Fruit fly (Drosophila melanogaster) whole organism, embryonic: ENCODE measurements around the gene Rai1.

Experiments used
- ATbp ChIP-seq: fragments of 200-800 bp; sonication (Bioruptor generic); optimal IDR thresholded peaks from 2 replicates; lab custom pipeline; 2017; ENCODE audit warnings: missing biosample characterization, mild to moderate bottlenecking, missing genetic modification characterization, missing genetic modification reagents
- Awh ChIP-seq: fragments of 200-800 bp; sonication (Bioruptor generic); IDR thresholded peaks from 2 replicates; pipeline ENCODE4, ENCODE4 v1.3.6; 2022; ENCODE audit warnings: missing biosample characterization, missing genetic modification characterization
- CG10565 ChIP-seq: fragments of 200-800 bp; sonication (Bioruptor generic); optimal IDR thresholded peaks from 3 replicates; lab custom pipeline; 2016; ENCODE audit warnings: missing biosample characterization, mild to moderate bottlenecking, missing genetic modification characterization
- CG11504 ChIP-seq: fragments of 200-800 bp; sonication (Bioruptor generic); optimal IDR thresholded peaks from 3 replicates; lab custom pipeline; 2019; ENCODE audit warnings: missing biosample characterization, mild to moderate bottlenecking, missing genetic modification characterization, moderate library complexity
- CG12104 ChIP-seq: fragments of 200-800 bp; sonication (Bioruptor generic); optimal IDR thresholded peaks from 3 replicates; lab custom pipeline; 2016; ENCODE audit warnings: missing biosample characterization, missing genetic modification characterization
- CG12155 ChIP-seq: fragments of 200-800 bp; sonication (Bioruptor generic); optimal IDR thresholded peaks from 3 replicates; lab custom pipeline; 2016; ENCODE audit warnings: missing biosample characterization, missing genetic modification characterization
- CG17328 ChIP-seq: fragments of 200-800 bp; sonication (Bioruptor generic); IDR thresholded peaks from 2 replicates; pipeline ENCODE4 v1.3.6; 2022; ENCODE audit warnings: missing biosample characterization, missing genetic modification characterization
- CG17361 ChIP-seq: fragments of 200-800 bp; sonication (Bioruptor generic); IDR thresholded peaks from 3 replicates; pipeline ENCODE4 v1.3.6; 2022; ENCODE audit warnings: missing biosample characterization, missing genetic modification characterization
- CG18262 ChIP-seq: fragments of 200-800 bp; optimal IDR thresholded peaks from 3 replicates; lab custom pipeline; 2019; ENCODE audit warnings: missing biosample characterization, mild to moderate bottlenecking, missing genetic modification characterization, moderate library complexity
- CG1832 ChIP-seq: fragments of 200-800 bp; sonication (Bioruptor generic); optimal IDR thresholded peaks from 2 replicates; lab custom pipeline; 2017; ENCODE audit warnings: missing biosample characterization, mild to moderate bottlenecking, missing genetic modification characterization, inconsistent platforms
- CG31388 ChIP-seq: fragments of 200-800 bp; sonication (Bioruptor generic); optimal IDR thresholded peaks from 2 replicates; lab custom pipeline; 2016; ENCODE audit warnings: missing biosample characterization, missing genetic modification characterization
- CG32767 ChIP-seq: fragments of 200-800 bp; sonication (Bioruptor generic); IDR thresholded peaks from 2 replicates; pipeline ENCODE4 v1.3.6; 2022; ENCODE audit warnings: missing biosample characterization, missing genetic modification characterization
- CG32772 ChIP-seq: fragments of 200-800 bp; sonication (Bioruptor generic); IDR thresholded peaks from 2 replicates; pipeline ENCODE4 v1.3.6; 2022; ENCODE audit warnings: missing biosample characterization, missing genetic modification characterization
- CG3838 ChIP-seq: fragments of 200-800 bp; sonication (Bioruptor generic); optimal IDR thresholded peaks from 3 replicates; lab custom pipeline; 2016; ENCODE audit warnings: missing biosample characterization, missing genetic modification characterization
- CG6791 ChIP-seq: fragments of 200-800 bp; sonication (Bioruptor generic); IDR thresholded peaks from 3 replicates; pipeline ENCODE4 v1.3.6; 2022; ENCODE audit warnings: missing biosample characterization, missing genetic modification characterization; ENCODE audit not compliant: partially characterized antibody
- CG7556 ChIP-seq: fragments of 200-800 bp; sonication (Bioruptor generic); optimal IDR thresholded peaks from 2 replicates; lab custom pipeline; 2017; ENCODE audit warnings: missing biosample characterization, mild to moderate bottlenecking, missing genetic modification characterization
- CG9727 ChIP-seq: fragments of 200-800 bp; sonication (Bioruptor generic); optimal IDR thresholded peaks from 3 replicates; lab custom pipeline; 2017; ENCODE audit warnings: missing biosample characterization, mild to moderate bottlenecking, missing genetic modification characterization
- Camta ChIP-seq: fragments of 200-800 bp; sonication (Bioruptor generic); optimal IDR thresholded peaks from 2 replicates; lab custom pipeline; 2016; ENCODE audit warnings: missing biosample characterization, missing genetic modification characterization
- CoRest ChIP-seq: fragments of 200-800 bp; sonication (Bioruptor generic); optimal IDR thresholded peaks from 3 replicates; lab custom pipeline; 2018; ENCODE audit warnings: missing biosample characterization, mild to moderate bottlenecking, missing genetic modification characterization, moderate library complexity
- Dip3 ChIP-seq: fragments of 200-800 bp; sonication (Bioruptor generic); optimal IDR thresholded peaks from 3 replicates; lab custom pipeline; 2016; ENCODE audit warnings: missing biosample characterization, missing genetic modification characterization
- Eip74EF ChIP-seq, 2 experiments: fragments of 200-800 bp in 1 of 2; fragments of >200 bp in 1 of 2; sonication (Bioruptor generic) in 1 of 2; optimal IDR thresholded peaks; 2 replicates each; lab custom pipeline; 2017 to 2019; ENCODE audit warnings: missing biosample characterization in 2 of 2, missing genetic modification characterization in 2 of 2, mild to moderate bottlenecking in 1 of 2, moderate library complexity in 1 of 2
- Ets97D ChIP-seq: fragments of 200-800 bp; sonication (Bioruptor generic); optimal IDR thresholded peaks from 3 replicates; lab custom pipeline; 2016; ENCODE audit warnings: missing biosample characterization, missing genetic modification characterization
- Fer2 ChIP-seq: fragments of 200-800 bp; sonication (Bioruptor generic); optimal IDR thresholded peaks from 2 replicates; lab custom pipeline; 2018; ENCODE audit warnings: missing biosample characterization, mild to moderate bottlenecking, missing genetic modification characterization, moderate library complexity
- Hr3 ChIP-seq: fragments of 200-800 bp; sonication (Bioruptor generic); optimal IDR thresholded peaks from 3 replicates; lab custom pipeline; 2016; ENCODE audit warnings: missing biosample characterization, missing genetic modification characterization
- Side ChIP-seq: fragments of 200-800 bp; sonication (Bioruptor generic); optimal IDR thresholded peaks from 2 replicates; lab custom pipeline; 2016; ENCODE audit warnings: missing biosample characterization, missing genetic modification characterization
- Six4 ChIP-seq: fragments of 200-800 bp; sonication (Bioruptor generic); optimal IDR thresholded peaks from 2 replicates; lab custom pipeline; 2016; ENCODE audit warnings: missing biosample characterization, missing genetic modification characterization
- Sox100B ChIP-seq: fragments of 200-800 bp; sonication (Bioruptor generic); optimal IDR thresholded peaks from 3 replicates; lab custom pipeline; 2018; ENCODE audit warnings: missing biosample characterization, mild to moderate bottlenecking, missing genetic modification characterization
- Sry-β ChIP-seq: fragments of 200-800 bp; sonication (Bioruptor generic); optimal IDR thresholded peaks from 2 replicates; lab custom pipeline; 2018; ENCODE audit warnings: missing biosample characterization, mild to moderate bottlenecking, missing genetic modification characterization, moderate library complexity
- Trl ChIP-seq, 3 experiments: fragments of >200 bp in 2 of 3; fragments of 200-800 bp in 1 of 3; sonication (Bioruptor generic) in 1 of 3; optimal IDR thresholded peaks; 2 replicates in 1 of 3; 3 replicates in 2 of 3; lab custom pipeline; 2016 to 2017; ENCODE audit warnings: missing biosample characterization in 1 of 3, missing genetic modification characterization in 1 of 3
- ap ChIP-seq: fragments of 200-800 bp; sonication (Bioruptor generic); IDR thresholded peaks from 2 replicates; pipeline ENCODE4 v1.3.6; 2022; ENCODE audit warnings: missing biosample characterization, missing genetic modification characterization
- ash1 ChIP-seq: fragments of 200-800 bp; sonication (Bioruptor generic); optimal IDR thresholded peaks from 2 replicates; lab custom pipeline; 2018; ENCODE audit warnings: missing biosample characterization, mild to moderate bottlenecking, missing genetic modification characterization
- bcd ChIP-seq: fragments of 200-800 bp; sonication (Bioruptor generic); optimal IDR thresholded peaks from 2 replicates; lab custom pipeline; 2017; ENCODE audit warnings: missing biosample characterization, mild to moderate bottlenecking, missing genetic modification characterization
- cwo ChIP-seq: fragments of 200-800 bp; sonication (Bioruptor generic); optimal IDR thresholded peaks from 3 replicates; lab custom pipeline; 2017; ENCODE audit warnings: missing biosample characterization, missing genetic modification characterization, mild to moderate bottlenecking, moderate library complexity, missing genetic modification reagents
- emc ChIP-seq: fragments of 200-800 bp; sonication (Bioruptor generic); optimal IDR thresholded peaks from 2 replicates; lab custom pipeline; 2016; ENCODE audit warnings: missing biosample characterization, missing genetic modification characterization
- gcm2 ChIP-seq: fragments of 200-800 bp; sonication (Bioruptor generic); optimal IDR thresholded peaks from 2 replicates; lab custom pipeline; 2016; ENCODE audit warnings: missing biosample characterization, missing genetic modification characterization
- hb ChIP-seq: fragments of 200-800 bp; sonication (Bioruptor generic); IDR thresholded peaks from 3 replicates; pipeline ENCODE4 v1.3.6; 2022; ENCODE audit warnings: missing biosample characterization, missing genetic modification characterization; ENCODE audit not compliant: partially characterized antibody
- jing ChIP-seq: fragments of 200-800 bp; sonication (Bioruptor generic); optimal IDR thresholded peaks from 2 replicates; lab custom pipeline; 2018; ENCODE audit warnings: missing biosample characterization, mild to moderate bottlenecking, missing genetic modification characterization
- lbe ChIP-seq: fragments of 200-800 bp; sonication (Bioruptor generic); optimal IDR thresholded peaks from 2 replicates; lab custom pipeline; 2016; ENCODE audit warnings: missing biosample characterization, mild to moderate bottlenecking, missing genetic modification characterization
- luna ChIP-seq: fragments of 200-800 bp; sonication (Bioruptor generic); optimal IDR thresholded peaks from 2 replicates; lab custom pipeline; 2016; ENCODE audit warnings: missing biosample characterization, missing genetic modification characterization
- pho ChIP-seq: fragments of 200-800 bp; sonication (Bioruptor generic); optimal IDR thresholded peaks from 2 replicates; lab custom pipeline; 2016; ENCODE audit warnings: missing biosample characterization, missing genetic modification characterization
- rib ChIP-seq: fragments of 200-800 bp; sonication (Bioruptor generic); IDR thresholded peaks from 2 replicates; pipeline ENCODE4 v1.3.6; 2022; ENCODE audit warnings: missing biosample characterization, missing genetic modification characterization
- sim ChIP-seq: fragments of 200-800 bp; sonication (Bioruptor generic); IDR thresholded peaks from 2 replicates; pipeline ENCODE4 v1.3.6; 2022; ENCODE audit warnings: missing biosample characterization, missing genetic modification characterization
- sima ChIP-seq: fragments of 200-800 bp; sonication (Bioruptor generic); optimal IDR thresholded peaks from 2 replicates; lab custom pipeline; 2016; ENCODE audit warnings: missing biosample characterization, missing genetic modification characterization
- slou ChIP-seq: fragments of 200-800 bp; sonication (Bioruptor generic); optimal IDR thresholded peaks from 3 replicates; lab custom pipeline; 2016; ENCODE audit warnings: missing biosample characterization, missing genetic modification characterization
- tgo ChIP-seq: fragments of 200-800 bp; sonication (Bioruptor generic); IDR thresholded peaks from 3 replicates; pipeline ENCODE4 v1.3.6; 2022; ENCODE audit warnings: missing biosample characterization, missing genetic modification characterization
- tin ChIP-seq: fragments of 200-800 bp; sonication (Bioruptor generic); optimal IDR thresholded peaks from 3 replicates; lab custom pipeline; 2016; ENCODE audit warnings: missing biosample characterization, missing genetic modification characterization
- wek ChIP-seq: fragments of 200-800 bp; sonication (Bioruptor generic); optimal IDR thresholded peaks from 3 replicates; lab custom pipeline; 2018; ENCODE audit warnings: missing biosample characterization, mild to moderate bottlenecking, missing genetic modification characterization, moderate library complexity

Rai1 gene

dm6 chrX:16816500-16816899, 13.4 kb upstream of the Rai1 start (continued):
- TF ChIP-seq Side (GFP tag; lab: Kevin White, UChicago) (no peak), CG9727 (GFP tag; lab: Kevin White, UChicago) (peak; percentile 0), Eip74EF (GFP tag; optimal IDR thresholded peaks at IDR 0.05; lab: Kevin White, UChicago) (no peak), sim (peak; percentile 37; the same call in 1 of the 2 replicates), Hr3 (GFP tag; lab: Kevin White, UChicago) (no peak), sima (GFP tag; lab: Kevin White, UChicago) (no peak), CG6791 (GFP tag; lab: Robert Waterston, UW) (no peak), tin (GFP tag; lab: Kevin White, UChicago) (no peak), Sry-β (GFP tag; lab: Kevin White, UChicago) (peak; percentile 85), CG32767 (GFP tag; lab: Robert Waterston, UW) (no peak), CoRest (peak; percentile 6), ATbp (GFP tag; lab: Kevin White, UChicago) (no peak), ap (no peak), bcd (GFP tag; lab: Kevin White, UChicago) (no peak), ash1 (GFP tag; lab: Kevin White, UChicago) (no peak), Fer2 (tag; lab: Kevin White, UChicago) (no peak), cwo (GFP tag; lab: Kevin White, UChicago) (no peak), Sox100B (peak; percentile 31), CG7556 (peak; percentile 12), luna (GFP tag; lab: Kevin White, UChicago) (no peak), gcm2 (GFP tag; lab: Kevin White, UChicago) (no peak), Trl (optimal IDR thresholded peaks at IDR 0.05; lab: Kevin White, UChicago) (no peak), Trl (GFP tag; optimal IDR thresholded peaks at IDR 0.05; lab: Kevin White, UChicago) (no peak), hb (GFP tag; lab: Robert Waterston, UW) (no peak), lbe (GFP tag; lab: Kevin White, UChicago) (no peak), rib (GFP tag; lab: Robert Waterston, UW) (no peak), jing (GFP tag; lab: Kevin White, UChicago) (no peak), Ets97D (GFP tag; lab: Kevin White, UChicago) (no peak), slou (GFP tag; lab: Kevin White, UChicago) (no peak), emc (no peak), wek (GFP tag; lab: Kevin White, UChicago) (no peak), CG12104 (GFP tag; lab: Kevin White, UChicago) (no peak), CG18262 (tag; lab: Kevin White, UChicago) (peak; percentile 2), Dip3 (no peak), CG10565 (no peak), CG3838 (GFP tag; lab: Kevin White, UChicago) (no peak), CG11504 (tag; lab: Kevin White, UChicago) (peak; percentile 21), Camta (GFP tag; lab: Kevin White, UChicago) (no peak), tgo (GFP tag; lab: Robert Waterston, UW) (no peak), CG17328 (GFP tag; lab: Robert Waterston, UW) (no peak), Awh (no peak), CG12155 (no peak), Six4 (GFP tag; lab: Kevin White, UChicago) (no peak), pho (no peak), CG32772 (GFP tag; lab: Robert Waterston, UW) (no peak), CG31388 (GFP tag; lab: Kevin White, UChicago) (no peak), CG17361 (GFP tag; lab: Robert Waterston, UW) (peak; percentile 33; the same call in 1 of the 3 replicates), CG1832 (GFP tag; lab: Kevin White, UChicago) (no peak)
